Worm (Caenorhabditis elegans) whole organism, L2 larva: ENCODE data around the gene mig-22.

Experiments
- F13H6.1 ChIP-seq: sonication (generic microtip); optimal IDR thresholded peaks from 2 replicates; lab custom pipeline; 2016; ENCODE audit warnings: missing genetic modification characterization, missing compliant biosample characterization
- ZK546.5 ChIP-seq: sonication (generic microtip); optimal IDR thresholded peaks from 2 replicates; lab custom pipeline; 2017; ENCODE audit warnings: missing biosample characterization, missing genetic modification characterization
- alr-1 ChIP-seq: fragments of 150-350 bp; optimal IDR thresholded peaks from 2 replicates; lab custom pipeline; 2014; ENCODE audit warnings: missing biosample characterization, missing genetic modification characterization
- elt-1 ChIP-seq: fragments of 150-350 bp; optimal IDR thresholded peaks from 2 replicates; lab custom pipeline; 2014; ENCODE audit warnings: missing biosample characterization, missing genetic modification characterization
- elt-3 ChIP-seq: sonication (generic microtip); optimal IDR thresholded peaks from 2 replicates; lab custom pipeline; 2017; ENCODE audit warnings: missing biosample characterization, missing genetic modification characterization
- fos-1 ChIP-seq: fragments of 150-350 bp; optimal IDR thresholded peaks from 2 replicates; lab custom pipeline; 2014; ENCODE audit warnings: missing biosample characterization, missing genetic modification characterization
- gmeb-1 ChIP-seq: fragments of 150-350 bp; optimal IDR thresholded peaks from 2 replicates; lab custom pipeline; 2014; ENCODE audit warnings: missing biosample characterization, missing genetic modification characterization
- lin-11 ChIP-seq: fragments of 150-350 bp; sonication (generic microtip); optimal IDR thresholded peaks from 2 replicates; lab custom pipeline; 2014; ENCODE audit warnings: missing biosample characterization, missing genetic modification characterization, inconsistent platforms, mixed read lengths
- lin-39 ChIP-seq: fragments of 150-350 bp; optimal IDR thresholded peaks from 2 replicates; lab custom pipeline; 2014; ENCODE audit warnings: missing biosample characterization, missing genetic modification reagents, missing genetic modification characterization
- lsy-2 ChIP-seq, 2 experiments: fragments of 150-350 bp in 1 of 2; sonication (generic microtip) in 1 of 2; optimal IDR thresholded peaks; 2 replicates each; lab custom pipeline; 2014 to 2017; ENCODE audit warnings: missing biosample characterization in 2 of 2, missing genetic modification characterization in 2 of 2
- mab-5 ChIP-seq: fragments of 150-350 bp; optimal IDR thresholded peaks from 2 replicates; lab custom pipeline; 2014; ENCODE audit warnings: missing biosample characterization, missing genetic modification characterization
- mdl-1 ChIP-seq, 2 experiments: fragments of 150-350 bp in 1 of 2; sonication (generic microtip) in 1 of 2; optimal IDR thresholded peaks; 2 replicates each; lab custom pipeline; 2017; ENCODE audit warnings: missing biosample characterization in 2 of 2, missing genetic modification characterization in 2 of 2
- nhr-11 ChIP-seq: fragments of 150-350 bp; optimal IDR thresholded peaks from 2 replicates; lab custom pipeline; 2014; ENCODE audit warnings: missing biosample characterization, missing genetic modification characterization
- nhr-129 ChIP-seq: fragments of 150-350 bp; optimal IDR thresholded peaks from 2 replicates; lab custom pipeline; 2014; ENCODE audit warnings: missing biosample characterization, missing genetic modification characterization
- nhr-21 ChIP-seq: fragments of 150-350 bp; optimal IDR thresholded peaks from 2 replicates; lab custom pipeline; 2014; ENCODE audit warnings: missing biosample characterization, missing genetic modification characterization
- nhr-23 ChIP-seq: fragments of 150-350 bp; optimal IDR thresholded peaks from 2 replicates; lab custom pipeline; 2014; ENCODE audit warnings: missing biosample characterization, missing genetic modification reagents, missing genetic modification characterization
- nhr-237 ChIP-seq: fragments of 150-350 bp; optimal IDR thresholded peaks from 2 replicates; lab custom pipeline; 2014; ENCODE audit warnings: missing biosample characterization, missing genetic modification characterization
- nhr-25 ChIP-seq: fragments of 150-350 bp; sonication (generic microtip); optimal IDR thresholded peaks from 3 replicates; lab custom pipeline; 2014; ENCODE audit warnings: missing biosample characterization, missing genetic modification characterization
- nhr-6 ChIP-seq: fragments of 150-350 bp; optimal IDR thresholded peaks from 2 replicates; lab custom pipeline; 2014; ENCODE audit warnings: missing biosample characterization, missing genetic modification characterization
- peb-1 ChIP-seq: fragments of 150-350 bp; optimal IDR thresholded peaks from 2 replicates; lab custom pipeline; 2014; ENCODE audit warnings: missing biosample characterization, missing genetic modification characterization
- skn-1 ChIP-seq: sonication (generic microtip); optimal IDR thresholded peaks from 2 replicates; lab custom pipeline; 2017; ENCODE audit warnings: missing biosample characterization, missing genetic modification characterization
- sma-3 ChIP-seq: sonication (generic microtip); optimal IDR thresholded peaks from 2 replicates; lab custom pipeline; 2016; ENCODE audit warnings: missing genetic modification reagents, missing genetic modification characterization, missing compliant biosample characterization
- sma-9 ChIP-seq, 2 experiments: fragments of 150-350 bp in 1 of 2; sonication (generic microtip) in 1 of 2; optimal IDR thresholded peaks; 2 replicates each; lab custom pipeline; 2014 to 2016; ENCODE audit warnings: missing genetic modification characterization in 2 of 2, mild to moderate bottlenecking in 1 of 2, missing biosample characterization in 1 of 2, missing compliant biosample characterization in 1 of 2, missing genetic modification reagents in 1 of 2, moderate library complexity in 1 of 2
- unc-39 ChIP-seq: fragments of 150-350 bp; optimal IDR thresholded peaks from 2 replicates; lab custom pipeline; 2014; ENCODE audit warnings: missing biosample characterization, missing genetic modification characterization
- unc-55 ChIP-seq: fragments of 150-350 bp; sonication (generic microtip); optimal IDR thresholded peaks from 3 replicates; lab custom pipeline; 2014; ENCODE audit warnings: missing biosample characterization, missing genetic modification reagents, missing genetic modification characterization
- unc-62 ChIP-seq: fragments of 150-350 bp; optimal IDR thresholded peaks from 2 replicates; lab custom pipeline; 2014; ENCODE audit warnings: missing biosample characterization, missing genetic modification reagents, missing genetic modification characterization
- zag-1 ChIP-seq: fragments of 150-350 bp; optimal IDR thresholded peaks from 2 replicates; lab custom pipeline; 2014; ENCODE audit warnings: missing biosample characterization, missing genetic modification characterization
- ztf-1 ChIP-seq: fragments of 200-800 bp; sonication (Bioruptor generic); conservative IDR thresholded peaks from 2 replicates; pipeline ENCODE4 v1.3.6; 2022; ENCODE audit warnings: missing genetic modification characterization, missing compliant biosample characterization
- ztf-4 ChIP-seq: fragments of 150-350 bp; optimal IDR thresholded peaks from 2 replicates; lab custom pipeline; 2014; ENCODE audit warnings: missing biosample characterization, missing genetic modification characterization

The mig-22 gene

DNA sequence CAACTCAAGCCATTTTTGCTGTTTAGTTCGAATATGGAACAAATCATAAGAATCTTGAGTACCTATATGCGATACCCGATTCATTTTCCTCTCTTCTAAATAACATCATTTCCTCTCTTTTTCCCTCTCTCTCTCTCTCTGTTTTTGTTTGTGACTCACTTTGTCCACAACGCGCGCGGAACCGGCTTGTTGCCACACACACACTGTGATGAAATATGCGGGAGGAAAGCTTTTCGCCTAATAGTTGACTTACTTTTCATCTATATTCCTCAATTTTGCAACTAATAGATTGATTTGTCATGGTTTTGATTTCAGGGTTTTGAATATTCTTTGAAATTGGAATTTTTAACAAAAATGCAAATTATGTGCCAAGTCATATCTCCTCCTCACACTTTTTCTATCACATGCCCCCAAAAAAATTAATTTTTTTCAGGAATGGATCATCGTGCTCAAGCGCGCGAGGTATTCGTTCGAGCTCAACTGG is 47.3 kb downstream of the mig-22 start, which contains the start of gene hipr-1:
Gene hipr-1, plus strand, starts transcription at position 434 of the 484 bp plus-strand sequence.
- TF ChIP-seq unc-55 (GFP tag; lab: Kevin White, UChicago) (peak; percentile 12), lsy-2 (tag; optimal IDR thresholded peaks at IDR 0.05; lab: Kevin White, UChicago) (no peak), fos-1 (tag; lab: Kevin White, UChicago) (peak; percentile 9)

DNA sequence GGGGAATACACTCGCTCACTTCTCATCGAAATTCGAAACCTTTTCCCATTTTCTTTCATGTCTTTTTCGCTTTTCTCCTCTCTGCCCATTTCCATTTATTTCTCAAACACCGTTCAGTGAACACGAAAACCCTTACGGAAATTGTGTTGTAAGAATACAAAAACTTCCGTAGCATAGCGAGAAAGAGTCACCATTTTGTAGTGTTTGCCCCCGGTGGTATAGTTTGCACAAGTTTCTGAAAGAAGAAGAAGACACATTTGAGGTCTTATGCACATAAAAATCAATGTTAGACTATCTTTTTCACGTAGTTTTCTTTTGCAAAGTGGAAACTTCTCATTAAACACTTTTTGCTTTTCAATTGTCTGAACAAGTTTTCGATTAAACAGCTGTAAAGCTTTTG is 48.0 kb downstream of the mig-22 start:
- TF ChIP-seq nhr-23, result no peak
- TF ChIP-seq F13H6.1 (tag; lab: Kevin White, UChicago), result no peak
- no peak for TF ChIP-seq sma-9 (GFP tag; optimal IDR thresholded peaks at IDR 0.05; lab: Kevin White, UChicago)
- no peak for TF ChIP-seq sma-9 (tag; optimal IDR thresholded peaks at IDR 0.05; lab: Kevin White, UChicago)
- TF ChIP-seq nhr-129 (tag; lab: Kevin White, UChicago), result no peak
- no peak for TF ChIP-seq unc-39 (tag; lab: Kevin White, UChicago)
- no peak for TF ChIP-seq nhr-6
- TF ChIP-seq sma-3 (GFP tag; lab: Kevin White, UChicago), result no peak
- no peak for TF ChIP-seq zag-1 (tag; lab: Kevin White, UChicago)
- no peak for TF ChIP-seq lin-39 (tag; lab: Kevin White, UChicago)
- no peak for TF ChIP-seq elt-3 (tag; lab: Kevin White, UChicago)
- no peak for TF ChIP-seq elt-1 (tag; lab: Kevin White, UChicago)
- TF ChIP-seq nhr-21 (tag; lab: Kevin White, UChicago), result no peak
- no peak for TF ChIP-seq mdl-1 (tag; optimal IDR thresholded peaks at IDR 0.05; lab: Kevin White, UChicago)
- TF ChIP-seq ZK546.5 (tag; lab: Kevin White, UChicago), result no peak
- TF ChIP-seq skn-1 (tag; lab: Kevin White, UChicago), result no peak

DNA sequence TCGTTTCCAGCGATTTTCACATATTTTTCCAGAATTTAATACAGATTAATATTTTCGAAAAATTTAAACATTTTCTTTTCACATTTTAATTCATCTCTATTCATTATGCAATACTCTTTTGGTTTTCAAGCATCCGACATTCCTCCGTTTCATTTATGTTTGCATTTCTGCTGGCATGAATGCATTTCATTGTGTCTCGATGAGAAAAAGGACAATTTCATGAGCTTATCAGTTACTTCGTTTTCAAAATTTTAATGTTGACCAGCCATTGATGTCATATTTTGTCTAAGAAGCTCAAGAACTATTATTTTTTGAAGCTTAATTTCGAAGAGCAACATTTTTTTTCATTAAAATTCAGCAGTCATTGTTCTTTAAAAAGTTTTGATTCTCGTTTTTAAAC is 48.5 kb downstream of the mig-22 start:
- TF ChIP-seq fos-1 (tag; lab: Kevin White, UChicago) (peak; percentile 47), alr-1 (no peak)
- TF ChIP-seq, all 48 proteins: peak for 1

DNA sequence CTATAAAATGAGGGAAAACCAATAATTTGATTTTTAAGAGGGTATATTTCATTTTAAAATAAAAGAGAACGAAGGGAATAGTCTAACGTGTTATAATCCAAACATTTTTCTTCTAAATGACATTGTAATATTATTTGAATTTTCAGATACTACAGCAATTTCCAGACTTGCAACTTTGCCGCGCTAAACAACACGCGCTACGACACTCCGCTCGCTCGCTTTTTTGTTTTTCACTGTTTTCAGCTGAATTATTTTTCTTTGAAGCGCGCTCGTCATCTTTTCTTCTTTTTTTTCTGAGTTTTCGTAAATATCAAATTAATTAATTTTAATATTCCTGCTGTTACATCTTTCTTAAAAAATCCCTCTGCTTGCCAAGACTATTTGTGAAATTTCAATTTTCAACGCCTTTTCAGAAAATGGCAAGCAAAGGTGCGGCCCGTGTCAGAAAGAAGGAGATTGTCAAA is 49.9 kb downstream of the mig-22 start, which contains the start of gene mrpl-11:
Gene mrpl-11, plus strand, starts transcription at position 414 of the 464 bp plus-strand sequence.
- TF ChIP-seq mdl-1 (tag; optimal IDR thresholded peaks at IDR 0.05; lab: Kevin White, UChicago) (no peak), lin-39 (tag; lab: Kevin White, UChicago) (no peak), lsy-2 (tag; optimal IDR thresholded peaks at IDR 0.05; lab: Kevin White, UChicago) (peak in 1 of 2 experiments; percentile 9), unc-55 (GFP tag; lab: Kevin White, UChicago) (peak; percentile 30)

DNA sequence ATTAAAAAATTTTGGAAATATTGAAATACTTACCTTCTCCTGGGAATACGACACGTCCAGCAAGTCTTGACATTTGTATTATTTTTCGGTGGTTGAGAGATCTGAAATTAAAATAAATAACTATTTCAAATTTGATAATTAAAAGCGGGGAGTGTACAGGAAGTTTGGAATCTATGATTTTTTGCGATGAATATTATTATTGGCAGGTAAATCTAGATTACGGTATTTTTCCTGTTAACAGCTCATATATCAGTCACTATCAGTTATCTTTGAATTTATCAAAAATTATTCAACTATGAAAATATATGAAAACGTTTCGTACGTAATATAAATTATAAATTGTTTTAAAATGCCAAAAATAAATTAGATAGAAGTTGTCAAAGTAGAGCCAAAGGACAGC is 51.1 kb downstream of the mig-22 start, which contains the start of gene B0303.14:
Gene B0303.14, minus strand, starts transcription at position 101 of the 400 bp plus-strand sequence.
- TF ChIP-seq peb-1 (tag; lab: Kevin White, UChicago), result no peak
- no peak for TF ChIP-seq elt-3 (tag; lab: Kevin White, UChicago)
- no peak for TF ChIP-seq unc-62 (GFP tag; lab: Kevin White, UChicago)
- TF ChIP-seq ZK546.5 (tag; lab: Kevin White, UChicago), result no peak
- TF ChIP-seq lin-11, result no peak
- no peak for TF ChIP-seq F13H6.1 (tag; lab: Kevin White, UChicago)
- no peak for TF ChIP-seq nhr-11 (tag; lab: Kevin White, UChicago)
- TF ChIP-seq mab-5 (tag; lab: Kevin White, UChicago), result no peak
- no peak for TF ChIP-seq unc-55 (GFP tag; lab: Kevin White, UChicago)
- TF ChIP-seq ztf-1 (GFP tag; lab: Robert Waterston, UW), result no peak
- no peak for TF ChIP-seq mdl-1 (tag; optimal IDR thresholded peaks at IDR 0.05; lab: Kevin White, UChicago)
- no peak for TF ChIP-seq nhr-237 (tag; lab: Kevin White, UChicago)
- no peak for TF ChIP-seq ztf-4 (tag; lab: Kevin White, UChicago)
- no peak for TF ChIP-seq nhr-25 (tag; lab: Kevin White, UChicago)
- TF ChIP-seq gmeb-1 (tag; lab: Kevin White, UChicago), result no peak
